Worm (Caenorhabditis elegans) whole organism, L2 larva: ENCODE results near the gene serp-1.1.
A peak's percentile ranks its signal among the peaks of the same experiment; 100 is the strongest.

Experiments
- C34F6.9 ChIP-seq: fragments of 150-350 bp; optimal IDR thresholded peaks from 2 replicates; lab custom pipeline; 2014; ENCODE audit warnings: missing biosample characterization, missing genetic modification characterization
- F13H6.1 ChIP-seq: sonication (generic microtip); optimal IDR thresholded peaks from 2 replicates; lab custom pipeline; 2016; ENCODE audit warnings: missing genetic modification characterization, missing compliant biosample characterization
- R02D3.7 ChIP-seq: fragments of 150-350 bp; optimal IDR thresholded peaks from 2 replicates; lab custom pipeline; 2014; ENCODE audit warnings: missing biosample characterization, missing genetic modification characterization
- ZK546.5 ChIP-seq: sonication (generic microtip); optimal IDR thresholded peaks from 2 replicates; lab custom pipeline; 2017; ENCODE audit warnings: missing biosample characterization, missing genetic modification characterization
- ama-1 ChIP-seq: fragments of 150-350 bp; optimal IDR thresholded peaks from 2 replicates; lab custom pipeline; 2018; ENCODE audit warnings: inconsistent platforms
- ceh-16 ChIP-seq: fragments of 150-350 bp; optimal IDR thresholded peaks from 2 replicates; lab custom pipeline; 2014; ENCODE audit warnings: missing biosample characterization, missing genetic modification characterization
- ceh-82 ChIP-seq: fragments of 150-350 bp; optimal IDR thresholded peaks from 2 replicates; lab custom pipeline; 2014; ENCODE audit warnings: missing biosample characterization, missing genetic modification characterization
- dmd-4 ChIP-seq: sonication (generic microtip); optimal IDR thresholded peaks from 2 replicates; lab custom pipeline; 2017; ENCODE audit warnings: missing biosample characterization, missing genetic modification characterization
- egl-27 ChIP-seq: sonication (generic microtip); optimal IDR thresholded peaks from 3 replicates; lab custom pipeline; 2017; ENCODE audit warnings: missing biosample characterization, missing genetic modification reagents, missing genetic modification characterization
- elt-1 ChIP-seq: fragments of 150-350 bp; optimal IDR thresholded peaks from 2 replicates; lab custom pipeline; 2014; ENCODE audit warnings: missing biosample characterization, missing genetic modification characterization
- elt-3 ChIP-seq: sonication (generic microtip); optimal IDR thresholded peaks from 2 replicates; lab custom pipeline; 2017; ENCODE audit warnings: missing biosample characterization, missing genetic modification characterization
- gmeb-1 ChIP-seq: fragments of 150-350 bp; optimal IDR thresholded peaks from 2 replicates; lab custom pipeline; 2014; ENCODE audit warnings: missing biosample characterization, missing genetic modification characterization
- lin-11 ChIP-seq: fragments of 150-350 bp; sonication (generic microtip); optimal IDR thresholded peaks from 2 replicates; lab custom pipeline; 2014; ENCODE audit warnings: missing biosample characterization, missing genetic modification characterization, inconsistent platforms, mixed read lengths
- lin-13 ChIP-seq: fragments of 150-350 bp; optimal IDR thresholded peaks from 2 replicates; lab custom pipeline; 2014; ENCODE audit warnings: missing biosample characterization, missing genetic modification reagents, missing genetic modification characterization
- lin-39 ChIP-seq: fragments of 150-350 bp; optimal IDR thresholded peaks from 2 replicates; lab custom pipeline; 2014; ENCODE audit warnings: missing biosample characterization, missing genetic modification reagents, missing genetic modification characterization
- lsy-2 ChIP-seq, 2 experiments: fragments of 150-350 bp in 1 of 2; sonication (generic microtip) in 1 of 2; optimal IDR thresholded peaks; 2 replicates each; lab custom pipeline; 2014 to 2017; ENCODE audit warnings: missing biosample characterization in 2 of 2, missing genetic modification characterization in 2 of 2
- nhr-10 ChIP-seq: sonication (generic microtip); optimal IDR thresholded peaks from 2 replicates; lab custom pipeline; 2017; ENCODE audit warnings: missing biosample characterization, missing genetic modification characterization
- nhr-11 ChIP-seq: fragments of 150-350 bp; optimal IDR thresholded peaks from 2 replicates; lab custom pipeline; 2014; ENCODE audit warnings: missing biosample characterization, missing genetic modification characterization
- nhr-12 ChIP-seq: fragments of 150-350 bp; optimal IDR thresholded peaks from 2 replicates; lab custom pipeline; 2014; ENCODE audit warnings: missing biosample characterization, missing genetic modification characterization
- nhr-129 ChIP-seq: fragments of 150-350 bp; optimal IDR thresholded peaks from 2 replicates; lab custom pipeline; 2014; ENCODE audit warnings: missing biosample characterization, missing genetic modification characterization
- nhr-21 ChIP-seq: fragments of 150-350 bp; optimal IDR thresholded peaks from 2 replicates; lab custom pipeline; 2014; ENCODE audit warnings: missing biosample characterization, missing genetic modification characterization
- nhr-23 ChIP-seq: fragments of 150-350 bp; optimal IDR thresholded peaks from 2 replicates; lab custom pipeline; 2014; ENCODE audit warnings: missing biosample characterization, missing genetic modification reagents, missing genetic modification characterization
- nhr-237 ChIP-seq: fragments of 150-350 bp; optimal IDR thresholded peaks from 2 replicates; lab custom pipeline; 2014; ENCODE audit warnings: missing biosample characterization, missing genetic modification characterization
- nhr-25 ChIP-seq: fragments of 150-350 bp; sonication (generic microtip); optimal IDR thresholded peaks from 3 replicates; lab custom pipeline; 2014; ENCODE audit warnings: missing biosample characterization, missing genetic modification characterization
- peb-1 ChIP-seq: fragments of 150-350 bp; optimal IDR thresholded peaks from 2 replicates; lab custom pipeline; 2014; ENCODE audit warnings: missing biosample characterization, missing genetic modification characterization
- skn-1 ChIP-seq: sonication (generic microtip); optimal IDR thresholded peaks from 2 replicates; lab custom pipeline; 2017; ENCODE audit warnings: missing biosample characterization, missing genetic modification characterization
- sma-3 ChIP-seq: sonication (generic microtip); optimal IDR thresholded peaks from 2 replicates; lab custom pipeline; 2016; ENCODE audit warnings: missing genetic modification reagents, missing genetic modification characterization, missing compliant biosample characterization
- sma-9 ChIP-seq, 2 experiments: fragments of 150-350 bp in 1 of 2; sonication (generic microtip) in 1 of 2; optimal IDR thresholded peaks; 2 replicates each; lab custom pipeline; 2014 to 2016; ENCODE audit warnings: missing genetic modification characterization in 2 of 2, mild to moderate bottlenecking in 1 of 2, missing biosample characterization in 1 of 2, missing compliant biosample characterization in 1 of 2, missing genetic modification reagents in 1 of 2, moderate library complexity in 1 of 2
- snpc-4 ChIP-seq: fragments of 150-350 bp; optimal IDR thresholded peaks from 2 replicates; lab custom pipeline; 2014; ENCODE audit warnings: missing biosample characterization, missing genetic modification characterization
- unc-39 ChIP-seq: fragments of 150-350 bp; optimal IDR thresholded peaks from 2 replicates; lab custom pipeline; 2014; ENCODE audit warnings: missing biosample characterization, missing genetic modification characterization
- unc-55 ChIP-seq: fragments of 150-350 bp; sonication (generic microtip); optimal IDR thresholded peaks from 3 replicates; lab custom pipeline; 2014; ENCODE audit warnings: missing biosample characterization, missing genetic modification reagents, missing genetic modification characterization
- unc-62 ChIP-seq: fragments of 150-350 bp; optimal IDR thresholded peaks from 2 replicates; lab custom pipeline; 2014; ENCODE audit warnings: missing biosample characterization, missing genetic modification reagents, missing genetic modification characterization
- zag-1 ChIP-seq: fragments of 150-350 bp; optimal IDR thresholded peaks from 2 replicates; lab custom pipeline; 2014; ENCODE audit warnings: missing biosample characterization, missing genetic modification characterization
- ztf-1 ChIP-seq: fragments of 200-800 bp; sonication (Bioruptor generic); conservative IDR thresholded peaks from 2 replicates; pipeline ENCODE4 v1.3.6; 2022; ENCODE audit warnings: missing genetic modification characterization, missing compliant biosample characterization

serp-1.1 gene

DNA sequence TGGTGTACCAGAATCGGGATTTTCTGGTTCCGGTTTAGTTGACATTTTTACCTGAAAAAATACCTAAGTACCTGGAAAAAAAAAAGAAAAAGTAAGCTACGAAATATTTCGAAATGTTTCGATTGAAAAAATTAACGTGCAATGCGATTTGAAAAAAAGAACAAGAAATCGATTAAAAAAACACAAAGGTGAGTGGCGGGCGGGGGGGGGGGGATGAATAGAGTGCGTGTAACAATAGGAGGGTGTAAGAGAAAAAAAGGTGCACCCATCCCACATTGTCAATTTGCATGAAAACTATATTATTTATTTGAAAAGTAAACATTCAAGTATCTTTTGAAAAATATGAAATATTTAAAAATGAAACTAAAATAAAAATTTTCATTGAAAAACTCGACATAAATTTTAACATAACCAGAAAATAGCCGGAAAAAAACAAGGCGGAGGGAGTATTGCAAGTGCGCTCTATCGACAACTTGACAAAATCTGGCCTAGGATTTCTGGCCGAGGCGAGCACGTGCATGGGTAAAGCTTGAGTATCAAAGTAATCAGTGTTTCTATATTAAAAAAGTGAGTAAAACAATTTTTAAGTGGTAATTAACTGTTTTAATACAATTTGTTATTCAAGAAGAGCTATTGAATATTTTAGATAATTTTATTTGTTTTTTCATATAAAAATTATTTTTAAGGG is 24.6 kb downstream of the serp-1.1 start, which contains the start of the genes csb-1 and F53H4.4 (continued):
- peak; percentile 49 for TF ChIP-seq lin-11
- TF ChIP-seq nhr-237, result no peak
- peak; percentile 76 for TF ChIP-seq nhr-129 (tag; lab: Kevin White, UChicago)
- no peak for TF ChIP-seq unc-39 (tag; lab: Kevin White, UChicago)

DNA sequence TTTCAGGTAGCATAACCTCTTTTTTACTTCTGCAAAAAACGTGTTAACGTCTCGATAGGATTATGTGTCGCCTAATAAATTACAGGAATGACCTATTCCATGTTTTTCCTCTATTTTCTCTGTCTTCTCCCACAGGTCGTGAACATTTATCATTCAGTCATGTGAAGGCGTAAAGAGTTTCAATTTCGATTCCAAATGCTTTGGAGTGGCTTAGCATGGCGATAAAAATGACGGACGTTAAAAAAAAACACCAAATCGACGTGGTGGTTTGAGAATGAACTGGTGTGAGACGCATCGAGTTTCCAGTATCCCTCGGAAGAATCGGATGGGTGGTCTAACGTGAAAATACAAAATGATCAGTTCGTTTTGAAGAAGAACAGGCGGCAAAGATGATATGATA is 28.2 kb downstream of the serp-1.1 start:
- TF ChIP-seq unc-55 (GFP tag; lab: Kevin White, UChicago) (peak; percentile 50), egl-27 (tag; lab: Kevin White, UChicago) (no peak)

DNA sequence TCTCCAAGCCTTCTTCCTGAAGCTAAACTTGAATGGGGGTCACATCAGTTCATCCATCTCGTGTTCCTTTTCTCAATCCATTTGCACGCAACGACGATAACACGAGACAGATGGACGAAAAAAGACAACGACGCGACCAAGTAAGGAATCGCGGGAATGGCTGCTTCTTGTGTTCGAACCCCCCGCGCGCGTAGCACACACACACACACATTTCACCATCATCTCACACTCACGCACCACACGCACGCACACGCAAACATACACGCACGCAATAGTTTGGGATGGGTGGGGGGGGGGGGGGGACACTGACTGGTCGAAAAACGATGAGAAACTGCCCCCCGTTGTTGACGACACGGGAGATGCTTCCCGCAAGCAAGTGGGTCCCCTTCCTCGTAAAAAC is 35.6 kb downstream of the serp-1.1 start:
- TF ChIP-seq lin-13 (no peak), unc-55 (GFP tag; lab: Kevin White, UChicago) (peak; percentile 23)
- TF ChIP-seq, all 48 proteins: peak for 1

DNA sequence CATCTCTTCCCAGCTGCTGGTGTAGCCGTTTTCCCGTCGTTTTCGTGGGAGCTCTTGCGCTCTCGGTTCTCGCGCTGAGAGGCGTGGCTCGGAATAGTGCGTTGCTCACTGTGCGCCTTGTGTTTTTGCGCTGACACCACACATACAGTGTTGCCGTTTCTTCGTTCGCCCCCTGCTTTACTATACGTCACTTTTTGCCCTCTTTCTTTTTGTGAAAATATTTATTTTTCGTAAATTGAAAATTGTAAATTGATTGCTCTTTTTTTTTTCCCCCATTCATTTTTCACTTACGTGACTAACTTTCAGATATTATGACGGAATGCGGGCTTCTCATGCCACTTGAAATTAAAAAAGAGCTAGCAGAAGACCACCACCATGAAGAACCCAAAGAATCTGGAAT is 37.4 kb downstream of the serp-1.1 start, which contains the start of gene gmeb-2:
gmeb-2 (plus strand) TSS at position 301 of the 400 bp plus-strand sequence.
- TF ChIP-seq nhr-11 (tag; lab: Kevin White, UChicago) (no peak), F13H6.1 (tag; lab: Kevin White, UChicago) (peak; percentile 26), sma-9 (GFP tag; optimal IDR thresholded peaks at IDR 0.05; lab: Kevin White, UChicago) (peak; percentile 2), sma-9 (tag; optimal IDR thresholded peaks at IDR 0.05; lab: Kevin White, UChicago) (no peak)

DNA sequence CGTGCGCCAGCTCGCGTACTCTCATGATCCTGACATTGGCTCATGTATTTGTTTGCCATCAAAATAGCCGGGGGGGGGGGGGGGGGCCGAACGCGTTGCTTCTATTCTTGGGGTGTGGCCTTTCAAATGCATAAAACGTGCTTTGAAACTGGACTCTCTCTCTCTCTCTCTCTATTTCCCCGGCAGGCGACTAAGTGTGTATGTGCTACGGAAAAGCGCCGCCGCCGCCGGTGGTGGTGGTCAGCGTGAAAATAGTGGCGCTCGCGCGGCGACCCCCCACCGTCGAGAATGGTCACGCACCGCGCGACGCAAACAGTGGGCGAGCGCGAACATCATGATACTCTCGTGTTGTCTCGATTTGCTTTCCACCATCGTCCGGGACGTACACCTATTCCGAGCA is 39.7 kb downstream of the serp-1.1 start:
- TF ChIP-seq R02D3.7 (tag; lab: Kevin White, UChicago) (no peak), zag-1 (no peak), ZK546.5 (no peak), sma-3 (GFP tag; lab: Kevin White, UChicago) (no peak), peb-1 (no peak), elt-1 (tag; lab: Kevin White, UChicago) (no peak), dmd-4 (tag; lab: Kevin White, UChicago) (no peak), nhr-10 (tag; lab: Kevin White, UChicago) (no peak), nhr-23 (tag; lab: Kevin White, UChicago) (no peak), ceh-16 (tag; lab: Kevin White, UChicago) (no peak), nhr-21 (tag; lab: Kevin White, UChicago) (no peak), C34F6.9 (tag; lab: Kevin White, UChicago) (no peak), ama-1 (no peak), unc-39 (tag; lab: Kevin White, UChicago) (no peak), gmeb-1 (tag; lab: Kevin White, UChicago) (no peak), lin-13 (no peak)

DNA sequence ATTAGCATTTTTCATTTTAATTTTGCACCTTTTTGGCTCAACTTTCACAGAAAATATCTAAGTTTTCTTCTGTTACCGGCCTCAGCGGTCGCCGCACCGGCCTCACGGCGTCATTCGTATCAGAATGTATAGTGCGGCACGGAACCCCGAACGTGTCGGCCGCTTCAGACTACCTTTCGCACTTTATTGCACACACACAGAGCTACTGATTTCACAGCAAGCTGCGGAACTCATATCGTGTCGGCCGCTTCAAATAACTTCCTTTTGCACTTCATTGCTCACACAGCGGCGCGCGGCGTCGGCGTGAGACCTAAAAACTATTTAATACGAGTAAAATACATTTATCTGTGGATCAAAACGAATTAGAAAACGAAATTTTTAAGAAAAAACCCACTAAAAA is 43.1 kb downstream of the serp-1.1 start:
- TF ChIP-seq unc-62 (GFP tag; lab: Kevin White, UChicago) (no peak), ama-1 (no peak), lin-13 (no peak), snpc-4 (tag; lab: Kevin White, UChicago) (peak; percentile 4), nhr-25 (tag; lab: Kevin White, UChicago) (no peak)

DNA sequence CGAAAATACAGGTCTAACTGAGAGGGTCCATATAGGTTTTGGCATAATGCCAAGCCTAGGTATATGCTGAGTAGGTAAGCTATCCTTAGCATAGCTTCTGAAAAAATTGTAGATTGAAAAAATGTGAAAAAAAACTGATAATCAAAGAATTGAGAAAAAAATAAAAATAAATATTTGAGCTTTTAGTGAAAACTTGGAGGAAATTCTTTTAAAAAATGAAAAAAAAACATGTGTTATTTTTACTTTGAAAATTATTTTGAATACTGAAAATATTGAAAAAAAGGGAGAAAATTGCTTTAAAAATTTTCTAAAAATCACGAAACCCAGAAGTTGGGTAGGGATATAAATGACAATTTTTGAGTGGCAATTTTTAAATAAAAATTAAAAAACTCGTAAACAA is 46.1 kb downstream of the serp-1.1 start, which contains the start of gene F53H4.3:
F53H4.3 (minus strand) TSS at position 101 of the 400 bp plus-strand sequence.
- TF ChIP-seq skn-1 (tag; lab: Kevin White, UChicago) (no peak), elt-3 (no peak), lin-13 (no peak), nhr-23 (tag; lab: Kevin White, UChicago) (no peak), snpc-4 (tag; lab: Kevin White, UChicago) (no peak), ceh-16 (tag; lab: Kevin White, UChicago) (no peak), nhr-11 (tag; lab: Kevin White, UChicago) (no peak), lin-39 (tag; lab: Kevin White, UChicago) (no peak), F13H6.1 (tag; lab: Kevin White, UChicago) (no peak), ZK546.5 (no peak), nhr-237 (no peak), nhr-10 (tag; lab: Kevin White, UChicago) (no peak), lsy-2 (tag; optimal IDR thresholded peaks at IDR 0.05; lab: Kevin White, UChicago) (no peak), R02D3.7 (tag; lab: Kevin White, UChicago) (no peak), ztf-1 (GFP tag; lab: Robert Waterston, UW) (no peak), ceh-82 (tag; lab: Kevin White, UChicago) (no peak), unc-55 (GFP tag; lab: Kevin White, UChicago) (no peak), nhr-129 (tag; lab: Kevin White, UChicago) (no peak), nhr-12 (tag; lab: Kevin White, UChicago) (no peak), sma-3 (GFP tag; lab: Kevin White, UChicago) (no peak)
